Worm (Caenorhabditis elegans) whole organism, L4 larva: Measurements from ENCODE around the gene F15G9.2.
A peak's percentile ranks its signal among the peaks of the same experiment; 100 is the strongest.

Source experiments
- F26F4.8 ChIP-seq: fragments of 200-800 bp; sonication (Bioruptor generic); conservative IDR thresholded peaks from 2 replicates; pipeline ENCODE4 v1.3.6; 2022; ENCODE audit warnings: missing genetic modification characterization, missing compliant biosample characterization
- R02D3.7 ChIP-seq: fragments of 150-350 bp; sonication (generic microtip); optimal IDR thresholded peaks from 3 replicates; lab custom pipeline; 2014; ENCODE audit warnings: missing biosample characterization, missing genetic modification characterization
- T26A8.4 ChIP-seq: fragments of 200-800 bp; sonication (Bioruptor generic); IDR thresholded peaks from 2 replicates; pipeline ENCODE4 v1.3.6; 2022; ENCODE audit warnings: missing genetic modification characterization, missing compliant biosample characterization
- Y5F2A.4 ChIP-seq: fragments of 200-800 bp; sonication (Bioruptor generic); optimal IDR thresholded peaks from 2 replicates; lab custom pipeline; 2018; ENCODE audit warnings: mild to moderate bottlenecking, missing genetic modification characterization, missing compliant biosample characterization
- aha-1 ChIP-seq: fragments of 150-350 bp; peaks from one replicate; lab custom pipeline; 2014; ENCODE audit warnings: missing biosample characterization, missing genetic modification characterization
- attf-4 ChIP-seq: sonication (generic microtip); optimal IDR thresholded peaks from 3 replicates; lab custom pipeline; 2017; ENCODE audit warnings: missing biosample characterization, missing genetic modification characterization
- ceh-20 ChIP-seq: fragments of 200-800 bp; sonication (Bioruptor generic); IDR thresholded peaks from 2 replicates; pipeline ENCODE4 v1.3.6; 2022; ENCODE audit warnings: missing genetic modification reagents, missing genetic modification characterization, missing compliant biosample characterization
- ceh-44 ChIP-seq: fragments of 200-800 bp; sonication (Bioruptor generic); IDR thresholded peaks from 2 replicates; pipeline ENCODE4 v1.3.6; 2022; ENCODE audit warnings: missing genetic modification reagents, missing genetic modification characterization, missing compliant biosample characterization
- ceh-62 ChIP-seq: sonication (generic microtip); optimal IDR thresholded peaks from 2 replicates; lab custom pipeline; 2017; ENCODE audit warnings: missing biosample characterization, missing genetic modification characterization
- ceh-82 ChIP-seq: sonication (generic microtip); optimal IDR thresholded peaks from 2 replicates; lab custom pipeline; 2017; ENCODE audit warnings: missing biosample characterization, missing genetic modification characterization
- daf-16 ChIP-seq, 3 experiments: sonication (generic microtip); optimal IDR thresholded peaks; 2 replicates each; lab custom pipeline; 2016 to 2017; ENCODE audit warnings: missing genetic modification characterization in 3 of 3, missing genetic modification reagents in 3 of 3, mild to moderate bottlenecking in 2 of 3, missing compliant biosample characterization in 2 of 3, missing biosample characterization in 1 of 3, moderate library complexity in 1 of 3
- dmd-6 ChIP-seq: fragments of 200-800 bp; sonication (Bioruptor generic); IDR thresholded peaks from 2 replicates; pipeline ENCODE4 v1.3.6; 2022; ENCODE audit warnings: missing genetic modification reagents, missing genetic modification characterization, missing compliant biosample characterization
- dpl-1 ChIP-seq: fragments of 150-350 bp; optimal IDR thresholded peaks from 2 replicates; lab custom pipeline; 2014; ENCODE audit warnings: missing biosample characterization, missing genetic modification reagents, missing genetic modification characterization
- fkh-10 ChIP-seq: fragments of 150-350 bp; optimal IDR thresholded peaks from 2 replicates; lab custom pipeline; 2014; ENCODE audit warnings: missing biosample characterization, missing genetic modification reagents, missing genetic modification characterization
- gei-8 ChIP-seq: fragments of 200-800 bp; sonication (Bioruptor generic); optimal IDR thresholded peaks from 2 replicates; lab custom pipeline; 2018; ENCODE audit warnings: mild to moderate bottlenecking, missing genetic modification characterization, missing compliant biosample characterization
- hif-1 ChIP-seq, 2 experiments: sonication (generic microtip); optimal IDR thresholded peaks; 2 replicates each; lab custom pipeline; 2016 to 2017; ENCODE audit warnings: missing compliant biosample characterization in 2 of 2, missing genetic modification characterization in 2 of 2, missing genetic modification reagents in 2 of 2, missing genotype in 2 of 2, mild to moderate bottlenecking in 1 of 2
- hmg-1.1 ChIP-seq: fragments of 200-800 bp; sonication (Bioruptor generic); IDR thresholded peaks from 2 replicates; pipeline ENCODE4 v1.3.6; 2022; ENCODE audit warnings: missing genetic modification reagents, missing genetic modification characterization, missing compliant biosample characterization
- lin-29 ChIP-seq: fragments of 200-800 bp; sonication (Bioruptor generic); IDR thresholded peaks from 2 replicates; pipeline ENCODE4 v1.3.6; 2022; ENCODE audit warnings: missing genetic modification reagents, missing genetic modification characterization, missing compliant biosample characterization
- lin-38 ChIP-seq: fragments of 200-800 bp; sonication (Bioruptor generic); IDR thresholded peaks from 2 replicates; pipeline ENCODE4 v1.3.6; 2022; ENCODE audit warnings: missing genetic modification reagents, missing genetic modification characterization, missing compliant biosample characterization
- lin-39 ChIP-seq: fragments of 150-350 bp; optimal IDR thresholded peaks from 2 replicates; lab custom pipeline; 2014; ENCODE audit warnings: missing biosample characterization, missing genetic modification reagents, missing genetic modification characterization
- madf-9 ChIP-seq: fragments of 200-800 bp; sonication (Bioruptor generic); conservative IDR thresholded peaks from 2 replicates; pipeline ENCODE4 v1.3.6; 2022; ENCODE audit warnings: missing genetic modification reagents, missing genetic modification characterization, missing compliant biosample characterization
- mdt-29 ChIP-seq: fragments of 200-800 bp; sonication (Bioruptor generic); IDR thresholded peaks from 2 replicates; pipeline ENCODE4 v1.3.6; 2022; ENCODE audit warnings: missing genetic modification reagents, missing genetic modification characterization, missing compliant biosample characterization
- mep-1 ChIP-seq: fragments of 150-350 bp; sonication (generic microtip); optimal IDR thresholded peaks from 3 replicates; lab custom pipeline; 2014; ENCODE audit warnings: missing biosample characterization, missing genetic modification characterization
- mxl-2 ChIP-seq: fragments of 200-800 bp; sonication (Bioruptor generic); conservative IDR thresholded peaks from 2 replicates; pipeline ENCODE4 v1.3.6; 2022; ENCODE audit warnings: missing genetic modification reagents, missing genetic modification characterization, missing compliant biosample characterization
- nhr-10 ChIP-seq: fragments of 150-350 bp; optimal IDR thresholded peaks from 2 replicates; lab custom pipeline; 2014; ENCODE audit warnings: missing biosample characterization, missing genetic modification characterization
- nhr-111 ChIP-seq: fragments of 200-800 bp; sonication (Bioruptor generic); optimal IDR thresholded peaks from 2 replicates; lab custom pipeline; 2018; ENCODE audit warnings: mild to moderate bottlenecking, missing genetic modification characterization, missing compliant biosample characterization
- nhr-28 ChIP-seq: fragments of 150-350 bp; optimal IDR thresholded peaks from 2 replicates; lab custom pipeline; 2014; ENCODE audit warnings: missing biosample characterization, missing genetic modification characterization
- nhr-41 ChIP-seq: fragments of 200-800 bp; sonication (Bioruptor generic); IDR thresholded peaks from 2 replicates; pipeline ENCODE4 v1.3.6; 2022; ENCODE audit warnings: missing genetic modification reagents, missing genetic modification characterization, missing compliant biosample characterization
- nhr-42 ChIP-seq: fragments of 200-800 bp; sonication (Bioruptor generic); IDR thresholded peaks from 2 replicates; pipeline ENCODE4 v1.3.6; 2022; ENCODE audit warnings: missing genetic modification characterization, missing compliant biosample characterization
- nhr-76 ChIP-seq: fragments of 150-350 bp; optimal IDR thresholded peaks from 2 replicates; lab custom pipeline; 2014; ENCODE audit warnings: missing biosample characterization, missing genetic modification characterization
- nhr-77 ChIP-seq: fragments of 150-350 bp; optimal IDR thresholded peaks from 2 replicates; lab custom pipeline; 2014; ENCODE audit warnings: missing biosample characterization, missing genetic modification characterization
- php-3 ChIP-seq: fragments of 200-800 bp; sonication (Bioruptor generic); IDR thresholded peaks from 2 replicates; pipeline ENCODE4 v1.3.6; 2022; ENCODE audit warnings: missing genetic modification reagents, missing genetic modification characterization, missing compliant biosample characterization
- pqm-1 ChIP-seq: sonication (generic microtip); optimal IDR thresholded peaks from 2 replicates; lab custom pipeline; 2017; ENCODE audit warnings: missing biosample characterization, missing genetic modification characterization
- saeg-2 ChIP-seq: fragments of 200-800 bp; sonication (Bioruptor generic); IDR thresholded peaks from 2 replicates; pipeline ENCODE4 v1.3.6; 2022; ENCODE audit warnings: missing genetic modification reagents, missing genetic modification characterization, missing compliant biosample characterization
- set-16 ChIP-seq: fragments of 200-800 bp; sonication (Bioruptor generic); IDR thresholded peaks from 2 replicates; pipeline ENCODE4 v1.3.6; 2022; ENCODE audit warnings: missing genetic modification reagents, missing genetic modification characterization, missing compliant biosample characterization
- snpc-1.2 ChIP-seq: fragments of 200-800 bp; sonication (Bioruptor generic); IDR thresholded peaks from 2 replicates; pipeline ENCODE4 v1.3.6; 2022; ENCODE audit warnings: missing genetic modification reagents, missing genetic modification characterization, missing compliant biosample characterization
- spr-3 ChIP-seq: fragments of 200-800 bp; sonication (Bioruptor generic); optimal IDR thresholded peaks from 2 replicates; lab custom pipeline; 2018; ENCODE audit warnings: mild to moderate bottlenecking, missing genetic modification characterization, missing compliant biosample characterization
- tag-97 ChIP-seq: fragments of 200-800 bp; sonication (Bioruptor generic); IDR thresholded peaks from 2 replicates; pipeline ENCODE4 v1.3.6; 2022; ENCODE audit warnings: missing genetic modification characterization, missing compliant biosample characterization
- tra-1 ChIP-seq: fragments of 200-800 bp; sonication (Bioruptor generic); IDR thresholded peaks from 2 replicates; pipeline ENCODE4 v1.3.6; 2022; ENCODE audit warnings: missing genetic modification reagents, missing genetic modification characterization, missing compliant biosample characterization
- zfp-2 ChIP-seq: sonication (generic microtip); optimal IDR thresholded peaks from 2 replicates; lab custom pipeline; 2016; ENCODE audit warnings: mild to moderate bottlenecking, missing genetic modification characterization, missing compliant biosample characterization
- zip-11 ChIP-seq: fragments of 200-800 bp; sonication (Bioruptor generic); IDR thresholded peaks from 2 replicates; pipeline ENCODE4 v1.3.6; 2022; ENCODE audit warnings: missing genetic modification characterization, missing compliant biosample characterization
- zip-2 ChIP-seq: fragments of 150-350 bp; optimal IDR thresholded peaks from 2 replicates; lab custom pipeline; 2014; ENCODE audit warnings: missing biosample characterization, missing genetic modification characterization
- ztf-11 ChIP-seq: fragments of 150-350 bp; optimal IDR thresholded peaks from 2 replicates; lab custom pipeline; 2014; ENCODE audit warnings: missing biosample characterization, missing genetic modification characterization

Gene F15G9.2

ce11 chrX:9702790-9703189 lies 10.7 kb downstream of the F15G9.2 start:
- peak; percentile 22 for TF ChIP-seq aha-1 (tag; lab: Kevin White, UChicago)
- no peak for TF ChIP-seq nhr-42 (GFP tag; lab: Robert Waterston, UW)
- no peak for TF ChIP-seq fkh-10 (GFP tag; lab: Kevin White, UChicago)
- no peak for TF ChIP-seq madf-9
- no peak for TF ChIP-seq nhr-41
- TF ChIP-seq lin-39 (tag; lab: Kevin White, UChicago) = no peak
- TF ChIP-seq tag-97 (GFP tag; lab: Robert Waterston, UW) = no peak

ce11 chrX:9698359-9698758 lies 15.2 kb downstream of the F15G9.2 start, which contains the start of gene dyf-7:
Gene dyf-7 (plus strand): TSS chrX:9698659.
- TF ChIP-seq ceh-20 (GFP tag; lab: Robert Waterston, UW) (no peak), nhr-10 (tag; lab: Kevin White, UChicago) (no peak), spr-3 (GFP tag; lab: Kevin White, UChicago) (no peak), attf-4 (tag; lab: Kevin White, UChicago) (no peak), zfp-2 (tag; lab: Kevin White, UChicago) (no peak), lin-38 (GFP tag; lab: Robert Waterston, UW) (no peak), dpl-1 (no peak), mdt-29 (no peak), tra-1 (no peak)

- TF ChIP-seq daf-16 (GFP tag; optimal IDR thresholded peaks at IDR 0.05; lab: Kevin White, UChicago) (no peak), daf-16 (tag; optimal IDR thresholded peaks at IDR 0.05; lab: Kevin White, UChicago) (no peak), aha-1 (tag; lab: Kevin White, UChicago) (peak; percentile 10), F26F4.8 (GFP tag; lab: Robert Waterston, UW) (no peak), saeg-2 (GFP tag; lab: Robert Waterston, UW) (no peak), nhr-10 (tag; lab: Kevin White, UChicago) (no peak)
Measured at ce11 chrX:9697655-9698054, 15.9 kb downstream of the F15G9.2 start.

- no peak for TF ChIP-seq dmd-6 (GFP tag; lab: Robert Waterston, UW)
- TF ChIP-seq T26A8.4 (GFP tag; lab: Robert Waterston, UW) = no peak
- no peak for TF ChIP-seq nhr-28 (tag; lab: Kevin White, UChicago)
- TF ChIP-seq mxl-2 (GFP tag; lab: Robert Waterston, UW) = no peak
- no peak for TF ChIP-seq zfp-2 (tag; lab: Kevin White, UChicago)
- TF ChIP-seq hmg-1.1 = no peak
- no peak for TF ChIP-seq nhr-76
- TF ChIP-seq ceh-82 (tag; lab: Kevin White, UChicago) = no peak
- TF ChIP-seq nhr-77 (tag; lab: Kevin White, UChicago) = no peak
- TF ChIP-seq ceh-62 = no peak
- no peak for TF ChIP-seq Y5F2A.4
- no peak for TF ChIP-seq snpc-1.2 (GFP tag; lab: Robert Waterston, UW)
- TF ChIP-seq set-16 = no peak
- TF ChIP-seq nhr-111 (GFP tag; lab: Kevin White, UChicago) = no peak
- TF ChIP-seq spr-3 (GFP tag; lab: Kevin White, UChicago) = no peak
- TF ChIP-seq ztf-11 (tag; lab: Kevin White, UChicago) = no peak
- no peak for TF ChIP-seq attf-4 (tag; lab: Kevin White, UChicago)
- no peak for TF ChIP-seq aha-1 (tag; lab: Kevin White, UChicago)
- no peak for TF ChIP-seq R02D3.7 (tag; lab: Kevin White, UChicago)
- no peak for TF ChIP-seq mep-1 (tag; lab: Kevin White, UChicago)
- TF ChIP-seq, all 104 proteins: peak for 0
Measured at ce11 chrX:9690445-9690844, 23.1 kb downstream of the F15G9.2 start, which contains the start of gene npr-18. Gene npr-18 (plus strand): TSS chrX:9690745.

ce11 chrX:9687264-9687663 lies 26.2 kb downstream of the F15G9.2 start:
- peak; percentile 98 for TF ChIP-seq php-3 (GFP tag; lab: Robert Waterston, UW)
- no peak for TF ChIP-seq zip-2 (tag; lab: Kevin White, UChicago)
- TF ChIP-seq set-16 = no peak
- TF ChIP-seq fkh-10 (GFP tag; lab: Kevin White, UChicago) = no peak
- TF ChIP-seq gei-8 (GFP tag; lab: Kevin White, UChicago) = no peak
- no peak for TF ChIP-seq ceh-44 (GFP tag; lab: Robert Waterston, UW)
- no peak for TF ChIP-seq T26A8.4 (GFP tag; lab: Robert Waterston, UW)
- TF ChIP-seq pqm-1 (tag; lab: Kevin White, UChicago) = peak; percentile 61
- no peak for TF ChIP-seq ztf-11 (tag; lab: Kevin White, UChicago)
- no peak for TF ChIP-seq daf-16 (GFP tag; optimal IDR thresholded peaks at IDR 0.05; lab: Kevin White, UChicago)
- peak; percentile 83 for TF ChIP-seq daf-16 (tag; optimal IDR thresholded peaks at IDR 0.05; lab: Kevin White, UChicago)
- TF ChIP-seq zip-11 = no peak
- no peak for TF ChIP-seq dpl-1
- peak; percentile 57 for TF ChIP-seq nhr-28 (tag; lab: Kevin White, UChicago)
- TF ChIP-seq hif-1 (tag; optimal IDR thresholded peaks at IDR 0.05; lab: Kevin White, UChicago) = no peak
- TF ChIP-seq lin-29 (GFP tag; lab: Robert Waterston, UW) = no peak
- 0 out of 2 replicates have a peak, but pooled peaks have one; percentile 27 for TF ChIP-seq ceh-20 (GFP tag; lab: Robert Waterston, UW)
